Worm (Caenorhabditis elegans) whole organism, L1 larva: Measurements from ENCODE around the gene T14G11.1.

Experiments
- C16A3.4 ChIP-seq: fragments of 150-350 bp; optimal IDR thresholded peaks from 2 replicates; lab custom pipeline; 2014; ENCODE audit warnings: missing biosample characterization, missing genetic modification characterization
- F16B12.6 ChIP-seq: fragments of 150-350 bp; optimal IDR thresholded peaks from 2 replicates; lab custom pipeline; 2014; ENCODE audit warnings: missing biosample characterization, missing genetic modification characterization
- aha-1 ChIP-seq: fragments of 150-350 bp; optimal IDR thresholded peaks from 2 replicates; lab custom pipeline; 2014; ENCODE audit warnings: missing biosample characterization, missing genetic modification characterization
- efl-3 ChIP-seq: fragments of 200-800 bp; sonication (Bioruptor generic); optimal IDR thresholded peaks from 2 replicates; lab custom pipeline; 2018; ENCODE audit warnings: mild to moderate bottlenecking, missing genetic modification characterization, missing compliant biosample characterization
- elt-3 ChIP-seq, 6 experiments: fragments of 150-350 bp in 1 of 6; sonication (generic microtip); optimal IDR thresholded peaks; 2 replicates each; lab custom pipeline; 2017 to 2018; ENCODE audit warnings: missing biosample characterization in 6 of 6, missing genetic modification characterization in 6 of 6, inconsistent platforms in 1 of 6
- lin-39 ChIP-seq: fragments of 150-350 bp; optimal IDR thresholded peaks from 2 replicates; lab custom pipeline; 2014; ENCODE audit warnings: missing biosample characterization, missing genetic modification reagents, missing genetic modification characterization
- nhr-77 ChIP-seq: fragments of 150-350 bp; optimal IDR thresholded peaks from 2 replicates; lab custom pipeline; 2014; ENCODE audit warnings: missing biosample characterization, missing genetic modification characterization
- pqm-1 ChIP-seq: sonication (generic microtip); optimal IDR thresholded peaks from 3 replicates; lab custom pipeline; 2017; ENCODE audit warnings: missing biosample characterization, missing genetic modification characterization
- skn-1 ChIP-seq: fragments of 150-350 bp; optimal IDR thresholded peaks from 2 replicates; lab custom pipeline; 2014; ENCODE audit warnings: missing biosample characterization, missing genetic modification characterization
- sup-37 ChIP-seq: fragments of 200-800 bp; sonication (Bioruptor generic); optimal IDR thresholded peaks from 2 replicates; lab custom pipeline; 2018; ENCODE audit warnings: mild to moderate bottlenecking, missing genetic modification characterization, missing compliant biosample characterization

DNA sequence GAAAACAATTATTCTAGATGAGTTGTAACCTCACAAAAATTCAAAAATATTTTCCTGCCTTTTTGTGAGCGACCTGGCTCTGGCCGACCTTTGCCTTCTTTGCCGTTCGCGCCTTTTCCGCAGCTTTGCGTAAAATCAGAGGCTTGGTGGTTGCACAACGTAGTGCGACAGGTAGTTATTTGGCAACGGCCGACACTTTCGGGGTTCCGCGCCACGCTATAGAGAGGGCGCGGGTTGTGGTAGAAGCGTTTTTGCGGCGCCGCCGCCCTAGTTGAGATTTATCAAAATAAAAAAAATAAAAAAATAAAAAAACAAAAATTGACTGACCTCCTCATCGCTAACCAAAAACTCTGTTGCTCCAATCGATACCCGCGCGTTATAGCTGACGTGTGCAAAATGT lies 25.0 kb upstream of the T14G11.1 start:
- TF ChIP-seq F16B12.6 (tag; lab: Kevin White, UChicago) (no peak), lin-39 (tag; lab: Kevin White, UChicago) (no peak), elt-3 (tag; optimal IDR thresholded peaks at IDR 0.05; lab: Kevin White, UChicago) (no peak), C16A3.4 (tag; lab: Kevin White, UChicago) (no peak), nhr-77 (tag; lab: Kevin White, UChicago) (no peak), skn-1 (tag; lab: Kevin White, UChicago) (no peak), efl-3 (GFP tag; lab: Kevin White, UChicago) (no peak), sup-37 (GFP tag; lab: Kevin White, UChicago) (no peak), aha-1 (tag; lab: Kevin White, UChicago) (no peak), pqm-1 (tag; lab: Kevin White, UChicago) (no peak)
